Worm (Caenorhabditis elegans) whole organism, L1 larva: Measurements from ENCODE around the gene C17C3.24.

ENCODE experiments used
- C04F5.9 ChIP-seq: sonication (generic microtip); optimal IDR thresholded peaks from 2 replicates; lab custom pipeline; 2016; ENCODE audit warnings: missing genetic modification characterization, missing compliant biosample characterization
- aly-2 ChIP-seq: fragments of 150-350 bp; optimal IDR thresholded peaks from 2 replicates; lab custom pipeline; 2014; ENCODE audit warnings: missing biosample characterization, missing genetic modification characterization
- ama-1 ChIP-seq: fragments of 150-350 bp; optimal IDR thresholded peaks from 2 replicates; lab custom pipeline; 2014
- ceh-82 ChIP-seq, 3 experiments: fragments of 150-350 bp in 1 of 3; sonication (generic microtip) in 2 of 3; optimal IDR thresholded peaks; 2 replicates each; lab custom pipeline; 2014 to 2017; ENCODE audit warnings: missing biosample characterization in 3 of 3, missing genetic modification characterization in 3 of 3
- ceh-88 ChIP-seq: fragments of 200-800 bp; sonication (Bioruptor generic); IDR thresholded peaks from 2 replicates; pipeline ENCODE4 v1.3.6; 2022; ENCODE audit warnings: missing genetic modification characterization, missing compliant biosample characterization
- ceh-90 ChIP-seq: sonication (generic microtip); optimal IDR thresholded peaks from 2 replicates; lab custom pipeline; 2016; ENCODE audit warnings: missing genetic modification characterization, missing compliant biosample characterization
- dsc-1 ChIP-seq: sonication (generic microtip); optimal IDR thresholded peaks from 2 replicates; lab custom pipeline; 2016; ENCODE audit warnings: mild to moderate bottlenecking, missing genetic modification characterization, missing compliant biosample characterization
- efl-1 ChIP-seq, 4 experiments: fragments of 150-350 bp; optimal IDR thresholded peaks in 3 of 4; peaks in 1 of 4; 1 replicate in 1 of 4; 2 replicates in 3 of 4; lab custom pipeline; 2014; ENCODE audit warnings: missing biosample characterization in 2 of 4, missing genetic modification characterization in 2 of 4, missing genetic modification reagents in 2 of 4
- egl-13 ChIP-seq: sonication (generic microtip); optimal IDR thresholded peaks from 2 replicates; lab custom pipeline; 2016; ENCODE audit warnings: missing genotype, missing genetic modification reagents, missing genetic modification characterization, missing compliant biosample characterization
- egl-27 ChIP-seq, 2 experiments: fragments of 150-350 bp in 1 of 2; sonication (generic microtip); optimal IDR thresholded peaks; 3 replicates each; lab custom pipeline; 2017 to 2018; ENCODE audit warnings: missing biosample characterization in 2 of 2, missing genetic modification characterization in 2 of 2, missing genetic modification reagents in 2 of 2
- elt-2 ChIP-seq: sonication (generic microtip); optimal IDR thresholded peaks from 2 replicates; lab custom pipeline; 2016; ENCODE audit warnings: missing genetic modification characterization, mild to moderate bottlenecking, inconsistent platforms, missing compliant biosample characterization, missing genetic modification reagents
- elt-3 ChIP-seq, 6 experiments: fragments of 150-350 bp in 1 of 6; sonication (generic microtip); optimal IDR thresholded peaks; 2 replicates each; lab custom pipeline; 2017 to 2018; ENCODE audit warnings: missing biosample characterization in 6 of 6, missing genetic modification characterization in 6 of 6, inconsistent platforms in 1 of 6
- grh-1 ChIP-seq: fragments of 200-800 bp; sonication (Bioruptor generic); IDR thresholded peaks from 2 replicates; pipeline ENCODE4 v1.3.6; 2022; ENCODE audit warnings: missing genetic modification reagents, missing genetic modification characterization, missing compliant biosample characterization
- hlh-17 ChIP-seq: fragments of 200-800 bp; sonication (Bioruptor generic); optimal IDR thresholded peaks from 2 replicates; lab custom pipeline; 2018; ENCODE audit warnings: missing genetic modification characterization, mild to moderate bottlenecking, missing compliant biosample characterization, moderate library complexity, borderline replicate concordance
- irx-1 ChIP-seq: sonication (generic microtip); optimal IDR thresholded peaks from 2 replicates; lab custom pipeline; 2016; ENCODE audit warnings: missing genetic modification characterization, missing compliant biosample characterization
- jun-1 ChIP-seq: fragments of 150-350 bp; optimal IDR thresholded peaks from 2 replicates; lab custom pipeline; 2014; ENCODE audit warnings: missing biosample characterization, missing genetic modification reagents, missing genetic modification characterization
- lin-13 ChIP-seq: fragments of 150-350 bp; optimal IDR thresholded peaks from 2 replicates; lab custom pipeline; 2014; ENCODE audit warnings: missing biosample characterization, missing genetic modification reagents, missing genetic modification characterization
- lin-14 ChIP-seq: fragments of 200-800 bp; sonication (Bioruptor generic); optimal IDR thresholded peaks from 2 replicates; lab custom pipeline; 2018; ENCODE audit warnings: mild to moderate bottlenecking, missing genetic modification characterization, moderate library complexity, missing compliant biosample characterization
- lin-35 ChIP-seq, 2 experiments: fragments of 150-350 bp; optimal IDR thresholded peaks; 2 replicates each; lab custom pipeline; 2014; ENCODE audit warnings: missing biosample characterization in 2 of 2, missing genetic modification characterization in 2 of 2, missing genetic modification reagents in 2 of 2
- lsy-2 ChIP-seq, 2 experiments: fragments of 150-350 bp; optimal IDR thresholded peaks; 2 replicates each; lab custom pipeline; 2014; ENCODE audit warnings: missing biosample characterization in 2 of 2, missing genetic modification characterization in 2 of 2
- mep-1 ChIP-seq: fragments of 150-350 bp; optimal IDR thresholded peaks from 2 replicates; lab custom pipeline; 2014; ENCODE audit warnings: missing biosample characterization, missing genetic modification characterization
- nhr-11 ChIP-seq: fragments of 150-350 bp; optimal IDR thresholded peaks from 2 replicates; lab custom pipeline; 2014; ENCODE audit warnings: missing biosample characterization, missing genetic modification characterization
- nhr-19 ChIP-seq: fragments of 200-800 bp; sonication (Bioruptor generic); conservative IDR thresholded peaks from 2 replicates; pipeline ENCODE4 v1.3.6; 2022; ENCODE audit warnings: missing genetic modification characterization, missing compliant biosample characterization
- nhr-28 ChIP-seq: fragments of 150-350 bp; optimal IDR thresholded peaks from 2 replicates; lab custom pipeline; 2014; ENCODE audit warnings: missing biosample characterization, missing genetic modification characterization
- nhr-47 ChIP-seq: sonication (generic microtip); optimal IDR thresholded peaks from 2 replicates; lab custom pipeline; 2016; ENCODE audit warnings: mild to moderate bottlenecking, missing genetic modification characterization, moderate library complexity, missing compliant biosample characterization
- nhr-76 ChIP-seq: sonication (generic microtip); optimal IDR thresholded peaks from 2 replicates; lab custom pipeline; 2017; ENCODE audit warnings: missing biosample characterization, missing genetic modification characterization
- nhr-84 ChIP-seq: sonication (generic microtip); optimal IDR thresholded peaks from 2 replicates; lab custom pipeline; 2017; ENCODE audit warnings: missing biosample characterization, missing genetic modification characterization
- pqm-1 ChIP-seq: sonication (generic microtip); optimal IDR thresholded peaks from 3 replicates; lab custom pipeline; 2017; ENCODE audit warnings: missing biosample characterization, missing genetic modification characterization
- rnt-1 ChIP-seq: sonication (generic microtip); optimal IDR thresholded peaks from 2 replicates; lab custom pipeline; 2016; ENCODE audit warnings: mild to moderate bottlenecking, missing genetic modification characterization, moderate library complexity, missing compliant biosample characterization
- snpc-4 ChIP-seq: fragments of 150-350 bp; optimal IDR thresholded peaks from 2 replicates; lab custom pipeline; 2014; ENCODE audit warnings: missing biosample characterization, missing genetic modification characterization
- sox-4 ChIP-seq: sonication (generic microtip); optimal IDR thresholded peaks from 2 replicates; lab custom pipeline; 2016; ENCODE audit warnings: missing genetic modification characterization, missing compliant biosample characterization
- unc-30 ChIP-seq: sonication (generic microtip); optimal IDR thresholded peaks from 2 replicates; lab custom pipeline; 2017; ENCODE audit warnings: missing biosample characterization, missing genetic modification characterization
- unc-62 ChIP-seq: fragments of 150-350 bp; optimal IDR thresholded peaks from 2 replicates; lab custom pipeline; 2014; ENCODE audit warnings: missing biosample characterization, missing genetic modification reagents, missing genetic modification characterization
- xbp-1 ChIP-seq: sonication (generic microtip); optimal IDR thresholded peaks from 2 replicates; lab custom pipeline; 2016; ENCODE audit warnings: missing genetic modification characterization, missing compliant biosample characterization

The C17C3.24 gene

DNA sequence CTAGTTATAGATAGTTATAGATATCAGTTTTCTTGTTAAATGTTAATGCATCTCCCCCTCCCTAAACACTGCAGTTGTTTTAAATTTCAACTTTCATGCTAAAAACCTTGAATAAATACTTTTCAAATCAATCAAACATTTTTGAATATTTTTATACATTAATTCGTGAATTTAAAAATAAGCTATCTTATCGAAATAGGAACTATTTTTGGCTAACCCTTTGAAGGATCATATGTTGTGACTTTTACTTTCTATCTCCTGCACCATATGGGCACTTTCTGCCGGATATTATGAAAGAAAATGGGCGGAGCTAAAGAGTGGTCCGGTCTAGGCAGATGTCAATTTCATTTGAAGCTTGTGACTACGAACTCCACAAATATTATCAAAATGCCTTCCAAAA is 18.9 kb downstream of the C17C3.24 start, which contains the start of gene ZK177.11:
TSS of gene ZK177.11 (plus strand) at position 301 of the 400 bp plus-strand sequence.
- TF ChIP-seq ceh-88 (GFP tag; lab: Robert Waterston, UW) = no peak
- TF ChIP-seq dsc-1 = no peak
- TF ChIP-seq hlh-17 (GFP tag; lab: Kevin White, UChicago) = no peak
- TF ChIP-seq elt-3 (tag; optimal IDR thresholded peaks at IDR 0.05; lab: Kevin White, UChicago) = no peak
- TF ChIP-seq lin-14 (GFP tag; lab: Kevin White, UChicago) = no peak
- TF ChIP-seq unc-62 (GFP tag; lab: Kevin White, UChicago) = no peak
- TF ChIP-seq egl-13 (tag; lab: Kevin White, UChicago) = no peak
- no peak for TF ChIP-seq pqm-1
- no peak for TF ChIP-seq C04F5.9
- TF ChIP-seq nhr-11 (tag; lab: Kevin White, UChicago) = no peak
- no peak for TF ChIP-seq ceh-82 (tag; optimal IDR thresholded peaks at IDR 0.05; lab: Kevin White, UChicago)
- no peak for TF ChIP-seq aly-2
- no peak for TF ChIP-seq ceh-90 (tag; lab: Kevin White, UChicago)
- TF ChIP-seq mep-1 (tag; lab: Kevin White, UChicago) = no peak
- TF ChIP-seq, all 84 proteins: peak for 0

DNA sequence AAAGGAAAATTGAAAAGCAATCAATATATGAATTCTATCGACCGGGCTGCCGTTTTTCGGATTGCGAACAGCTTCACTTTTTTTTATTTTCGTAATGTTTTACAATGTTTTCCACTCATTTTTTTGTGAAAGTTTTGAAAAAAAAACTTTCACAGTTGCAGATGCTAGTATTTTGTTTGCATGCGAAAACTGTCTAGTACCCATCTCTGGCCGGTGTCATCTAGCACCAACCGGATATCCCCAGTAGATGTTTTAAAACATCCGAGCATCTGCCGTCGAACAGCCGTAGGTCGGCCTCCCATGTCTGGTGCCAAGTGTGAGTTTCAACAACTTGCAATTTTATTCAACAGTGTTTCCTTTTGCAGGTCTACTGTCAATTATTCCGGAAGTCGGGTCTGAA is 20.2 kb downstream of the C17C3.24 start, which contains the start of gene ZK177.12:
TSS of gene ZK177.12 (plus strand) at position 301 of the 400 bp plus-strand sequence.
- TF ChIP-seq lin-13 (no peak), jun-1 (tag; lab: Kevin White, UChicago) (no peak)

DNA sequence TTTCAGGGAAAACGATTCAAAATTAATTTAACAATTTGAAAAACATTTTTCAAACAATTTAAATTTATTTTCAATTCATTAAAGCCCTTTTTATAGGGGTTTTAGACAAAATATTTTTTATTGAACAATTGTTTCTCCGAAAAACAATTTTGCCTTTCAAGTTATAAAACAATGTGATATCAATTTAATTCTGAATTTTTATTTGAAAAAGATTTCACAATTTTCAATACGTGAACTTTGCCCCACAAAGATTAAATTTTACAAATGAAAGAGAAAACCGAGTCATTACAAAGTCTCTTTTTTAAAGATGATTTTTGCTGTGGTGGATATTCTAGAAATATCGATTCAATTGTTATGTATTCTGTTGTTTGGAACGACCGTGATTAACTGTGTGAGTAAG is 22.7 kb downstream of the C17C3.24 start, which contains the start of gene ZK177.2:
TSS of gene ZK177.2 (plus strand) at position 301 of the 400 bp plus-strand sequence.
- no peak for TF ChIP-seq nhr-47 (tag; lab: Kevin White, UChicago)
- TF ChIP-seq ceh-88 (GFP tag; lab: Robert Waterston, UW) = no peak
- no peak for TF ChIP-seq lin-35 (GFP tag; optimal IDR thresholded peaks at IDR 0.05; lab: Kevin White, UChicago)
- no peak for TF ChIP-seq elt-3 (tag; optimal IDR thresholded peaks at IDR 0.05; lab: Kevin White, UChicago)
- TF ChIP-seq lsy-2 (tag; optimal IDR thresholded peaks at IDR 0.05; lab: Kevin White, UChicago) = no peak
- no peak for TF ChIP-seq snpc-4 (tag; lab: Kevin White, UChicago)
- no peak for TF ChIP-seq sox-4
- TF ChIP-seq unc-30 (tag; lab: Kevin White, UChicago) = no peak
- no peak for TF ChIP-seq elt-2
- no peak for TF ChIP-seq irx-1 (tag; lab: Kevin White, UChicago)

DNA sequence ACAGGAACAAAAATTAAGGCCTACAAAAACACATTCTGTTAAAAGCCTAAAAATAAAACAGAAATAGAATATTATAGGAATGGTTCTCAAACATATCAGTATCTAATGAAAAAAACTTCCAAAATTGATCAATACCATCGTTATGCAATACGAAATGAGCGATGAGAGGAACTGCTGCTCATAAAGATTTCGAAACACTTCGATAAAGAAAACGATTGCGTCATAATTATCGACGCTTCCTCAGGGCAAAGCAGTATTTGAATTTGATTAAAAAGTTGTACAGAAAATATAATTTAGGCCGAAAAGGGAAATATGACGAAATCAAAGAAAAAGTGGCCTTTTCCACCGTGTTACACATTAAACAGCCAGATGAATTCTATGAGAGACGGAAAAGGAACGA is 23.5 kb downstream of the C17C3.24 start:
- TF ChIP-seq ama-1 (lab: Kevin White, UChicago) (no peak), rnt-1 (no peak), egl-27 (tag; optimal IDR thresholded peaks at IDR 0.05; lab: Kevin White, UChicago) (no peak), elt-2 (no peak), jun-1 (tag; lab: Kevin White, UChicago) (no peak), grh-1 (GFP tag; lab: Robert Waterston, UW) (no peak), nhr-28 (tag; lab: Kevin White, UChicago) (no peak)

DNA sequence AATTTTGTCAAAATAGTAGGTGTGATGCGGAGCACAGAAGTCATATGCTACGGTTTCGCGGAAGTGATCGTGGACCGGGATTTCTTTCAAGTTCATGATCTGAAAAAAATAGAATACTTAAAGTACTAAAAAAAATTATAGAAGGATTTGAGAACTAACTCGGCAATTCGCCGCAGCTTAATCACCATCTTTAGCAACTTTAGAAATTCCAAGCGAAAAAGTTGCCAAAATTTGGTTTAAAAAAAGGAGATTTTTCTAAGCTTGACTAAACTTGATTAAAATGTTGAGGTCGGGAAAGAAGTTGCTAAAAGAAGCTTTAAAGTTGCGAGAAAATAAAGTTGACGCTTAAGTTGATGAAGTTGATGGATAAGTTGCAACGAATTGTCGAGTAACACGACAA is 23.9 kb downstream of the C17C3.24 start, which contains the start of gene ZK177.9:
TSS of gene ZK177.9 (minus strand) at position 101 of the 400 bp plus-strand sequence.
- no peak for TF ChIP-seq xbp-1 (tag; lab: Kevin White, UChicago)

DNA sequence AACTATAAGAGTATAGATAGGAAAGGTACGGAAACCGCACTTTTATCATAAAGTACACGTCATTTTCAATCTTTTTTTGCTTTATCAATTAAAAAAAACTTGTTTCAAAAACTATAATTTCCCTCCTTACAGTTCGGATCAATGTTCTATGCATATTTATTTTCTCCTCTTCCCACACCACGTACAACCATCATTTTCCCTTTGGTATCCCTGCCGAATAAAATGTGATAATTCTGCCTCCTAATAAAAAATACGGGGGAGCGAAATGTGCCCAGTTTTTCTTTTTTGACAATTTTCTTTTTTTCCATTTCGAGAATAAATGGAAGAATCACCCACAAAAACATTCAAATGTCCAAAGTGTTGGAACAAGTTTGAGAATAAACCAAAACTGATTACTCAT is 26.0 kb downstream of the C17C3.24 start, which contains the start of gene ZK177.3:
TSS of gene ZK177.3 (plus strand) at position 301 of the 400 bp plus-strand sequence.
- no peak for TF ChIP-seq nhr-84 (tag; lab: Kevin White, UChicago)
- no peak for TF ChIP-seq nhr-11 (tag; lab: Kevin White, UChicago)
- TF ChIP-seq elt-2 = peak; percentile 34
- TF ChIP-seq sox-4 = no peak
- TF ChIP-seq efl-1 (optimal IDR thresholded peaks at IDR 0.05; lab: Kevin White, UChicago) = no peak
- TF ChIP-seq efl-1 (GFP tag; optimal IDR thresholded peaks at IDR 0.05 in 1 of 2; lab: Kevin White, UChicago) = peak in 1 of 2 experiments; percentile 47
- TF ChIP-seq nhr-76 (tag; lab: Kevin White, UChicago) = no peak
- TF ChIP-seq nhr-19 = no peak
